Fruit fly (Drosophila melanogaster): Measurements from ENCODE around the gene CG17721.

CG17721 gene

DNA sequence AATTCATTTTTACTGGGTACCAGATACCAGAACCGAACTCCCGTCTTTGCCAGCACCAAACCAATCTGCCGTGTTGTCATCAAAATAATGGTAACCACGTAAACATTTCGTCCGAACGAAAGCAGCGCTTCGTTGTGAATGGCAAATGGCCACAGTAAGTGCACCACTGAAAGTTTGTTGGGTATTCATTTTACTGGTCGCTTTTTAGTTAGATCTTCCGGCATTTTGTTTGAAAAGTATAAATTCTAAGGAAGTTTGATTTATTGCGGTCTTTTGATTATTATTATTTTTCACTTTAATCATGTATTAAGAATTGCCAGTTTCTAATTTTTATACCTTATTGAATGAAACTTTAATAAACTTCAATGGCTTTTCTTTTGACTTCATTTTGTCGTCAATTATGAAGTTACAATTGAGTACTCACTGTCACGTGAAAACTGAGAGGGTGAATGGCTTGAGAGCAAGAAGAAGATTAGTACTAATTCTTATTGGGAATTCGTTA, 20.4 kb upstream of the CG17721 start, which contains the start of gene ZnT86D (continued):
- TF ChIP-seq btn (GFP tag; optimal IDR thresholded peaks at IDR 0.05) (no peak), CG7556 (GFP tag; optimal IDR thresholded peaks at IDR 0.05) (peak; percentile 68), CG12299 (tag; optimal IDR thresholded peaks at IDR 0.05) (peak; percentile 36), CG17361 (GFP tag; IDR thresholded peaks at IDR 0.05) (peak; percentile 84), chm (GFP tag; IDR thresholded peaks at IDR 0.05) (no peak), Fer2 (tag; optimal IDR thresholded peaks at IDR 0.05) (peak; percentile 64), vvl (GFP tag; IDR thresholded peaks at IDR 0.05) (peak; percentile 24; the same call in 1 of the 2 replicates), ATbp (GFP tag; optimal IDR thresholded peaks at IDR 0.05) (peak; percentile 21), trem (tag; optimal IDR thresholded peaks at IDR 0.05) (peak; percentile 44), NfI (GFP tag; optimal IDR thresholded peaks at IDR 0.05) (peak; percentile 67), vnd (GFP tag; IDR thresholded peaks at IDR 0.05; ENCODE audit: partially characterized antibody) (no peak), caup (GFP tag; optimal IDR thresholded peaks at IDR 0.05; ENCODE audit: severe bottlenecking) (peak; percentile 50), Nf-YC (tag; optimal IDR thresholded peaks at IDR 0.05) (peak; percentile 79), Sry-δ (GFP tag; optimal IDR thresholded peaks at IDR 0.05) (peak; percentile 46), ara (GFP tag; IDR thresholded peaks at IDR 0.05) (0 out of 2 replicates have a peak, but pooled peaks have one; percentile 8), bigmax (GFP tag; optimal IDR thresholded peaks at IDR 0.05) (peak; percentile 13), tgo (GFP tag; IDR thresholded peaks at IDR 0.05) (peak; percentile 23; the same call in 1 of the 3 replicates), ems (GFP tag; optimal IDR thresholded peaks at IDR 0.05) (peak; percentile 51)

dm6 chr3R:11216156-11216630, 18.7 kb upstream of the CG17721 start, which contains the start of the genes RpS25 and CG4820:
RpS25 (minus strand) TSS chr3R:11216287.
CG4820 (plus strand) TSS chr3R:11216535.
- TF ChIP-seq Drgx (GFP tag; IDR thresholded peaks at IDR 0.05) (peak; percentile 60), bab2 (GFP tag; optimal IDR thresholded peaks at IDR 0.05) (peak; percentile 75), chn (GFP tag; optimal IDR thresholded peaks at IDR 0.05) (peak; percentile 72), mam (GFP tag; optimal IDR thresholded peaks at IDR 0.05) (peak; percentile 76), sc (optimal IDR thresholded peaks at IDR 0.05) (no peak), sc (GFP tag; optimal IDR thresholded peaks at IDR 0.05) (peak; percentile 86), pan (optimal IDR thresholded peaks at IDR 0.05) (no peak), pan (GFP tag; optimal IDR thresholded peaks at IDR 0.05 in 1 of 2, IDR thresholded peaks at IDR 0.05 in 1 of 2) (peak in 1 of 2 experiments; percentile 89), CG15011 (GFP tag; optimal IDR thresholded peaks at IDR 0.05) (peak; percentile 91), CG10654 (GFP tag; optimal IDR thresholded peaks at IDR 0.05) (peak; percentile 90), z (GFP tag; IDR thresholded peaks at IDR 0.05) (0 out of 3 replicates have a peak, but pooled peaks have one; percentile 54), sna (GFP tag; IDR thresholded peaks at IDR 0.05; ENCODE audit: partially characterized antibody) (peak; percentile 89), B-H1 (GFP tag; IDR thresholded peaks at IDR 0.05) (peak; percentile 69; the same call in 2 of the 3 replicates), Sox102F (GFP tag; optimal IDR thresholded peaks at IDR 0.05) (peak; percentile 72), HLH3B (GFP tag; IDR thresholded peaks at IDR 0.05) (peak; percentile 82), ken (GFP tag; IDR thresholded peaks at IDR 0.05) (peak; percentile 78), CG6765 (GFP tag; optimal IDR thresholded peaks at IDR 0.05) (peak; percentile 97), GATAe (GFP tag; conservative IDR thresholded peaks at IDR 0.05) (peak; percentile 70), bcd (GFP tag; optimal IDR thresholded peaks at IDR 0.05) (peak; percentile 96), fd3F (GFP tag; optimal IDR thresholded peaks at IDR 0.05) (peak; percentile 85), ci (GFP tag; IDR thresholded peaks at IDR 0.05) (peak; percentile 96), lilli (GFP tag; optimal IDR thresholded peaks at IDR 0.05) (peak; percentile 84), gcm2 (GFP tag; optimal IDR thresholded peaks at IDR 0.05) (peak; percentile 86), Ravus (GFP tag; IDR thresholded peaks at IDR 0.05) (peak; percentile 15), Myb (GFP tag; optimal IDR thresholded peaks at IDR 0.05) (peak; percentile 82), YL-1 (GFP tag; optimal IDR thresholded peaks at IDR 0.05) (peak; percentile 99), CG30431 (GFP tag; optimal IDR thresholded peaks at IDR 0.05) (peak; percentile 83), odd (GFP tag; optimal IDR thresholded peaks at IDR 0.05) (peak; percentile 94), Neu2 (GFP tag; optimal IDR thresholded peaks at IDR 0.05; ENCODE audit: borderline replicate concordance) (peak; percentile 85), br (optimal IDR thresholded peaks at IDR 0.05) (no peak), corto (GFP tag; optimal IDR thresholded peaks at IDR 0.05) (no peak), jing (GFP tag; optimal IDR thresholded peaks at IDR 0.05) (peak; percentile 78), CG13775 (GFP tag; optimal IDR thresholded peaks at IDR 0.05) (peak; percentile 97)
